Worm (Caenorhabditis elegans) whole organism, L2 larva: ENCODE measurements around the gene ZK742.7.

Experiments
- C34F6.9 ChIP-seq: fragments of 150-350 bp; optimal IDR thresholded peaks from 2 replicates; lab custom pipeline; 2014; ENCODE audit warnings: missing biosample characterization, missing genetic modification characterization
- F13H6.1 ChIP-seq: sonication (generic microtip); optimal IDR thresholded peaks from 2 replicates; lab custom pipeline; 2016; ENCODE audit warnings: missing genetic modification characterization, missing compliant biosample characterization
- R02D3.7 ChIP-seq: fragments of 150-350 bp; optimal IDR thresholded peaks from 2 replicates; lab custom pipeline; 2014; ENCODE audit warnings: missing biosample characterization, missing genetic modification characterization
- alr-1 ChIP-seq: fragments of 150-350 bp; optimal IDR thresholded peaks from 2 replicates; lab custom pipeline; 2014; ENCODE audit warnings: missing biosample characterization, missing genetic modification characterization
- aly-2 ChIP-seq: fragments of 150-350 bp; optimal IDR thresholded peaks from 2 replicates; lab custom pipeline; 2014; ENCODE audit warnings: missing biosample characterization, missing genetic modification characterization
- ama-1 ChIP-seq: fragments of 150-350 bp; optimal IDR thresholded peaks from 2 replicates; lab custom pipeline; 2018; ENCODE audit warnings: inconsistent platforms
- blmp-1 ChIP-seq: sonication (generic microtip); optimal IDR thresholded peaks from 2 replicates; lab custom pipeline; 2017; ENCODE audit warnings: missing genetic modification characterization, mild to moderate bottlenecking, missing compliant biosample characterization, antibody characterized with exemption, moderate library complexity; ENCODE audit not compliant: insufficient read depth
- ceh-16 ChIP-seq: fragments of 150-350 bp; optimal IDR thresholded peaks from 2 replicates; lab custom pipeline; 2014; ENCODE audit warnings: missing biosample characterization, missing genetic modification characterization
- ceh-82 ChIP-seq: fragments of 150-350 bp; optimal IDR thresholded peaks from 2 replicates; lab custom pipeline; 2014; ENCODE audit warnings: missing biosample characterization, missing genetic modification characterization
- crh-2 ChIP-seq: sonication (generic microtip); optimal IDR thresholded peaks from 2 replicates; lab custom pipeline; 2017; ENCODE audit warnings: missing biosample characterization, missing genetic modification characterization
- dmd-4 ChIP-seq: sonication (generic microtip); optimal IDR thresholded peaks from 2 replicates; lab custom pipeline; 2017; ENCODE audit warnings: missing biosample characterization, missing genetic modification characterization
- egl-27 ChIP-seq: sonication (generic microtip); optimal IDR thresholded peaks from 3 replicates; lab custom pipeline; 2017; ENCODE audit warnings: missing biosample characterization, missing genetic modification reagents, missing genetic modification characterization
- elt-1 ChIP-seq: fragments of 150-350 bp; optimal IDR thresholded peaks from 2 replicates; lab custom pipeline; 2014; ENCODE audit warnings: missing biosample characterization, missing genetic modification characterization
- elt-3 ChIP-seq: sonication (generic microtip); optimal IDR thresholded peaks from 2 replicates; lab custom pipeline; 2017; ENCODE audit warnings: missing biosample characterization, missing genetic modification characterization
- fos-1 ChIP-seq: fragments of 150-350 bp; optimal IDR thresholded peaks from 2 replicates; lab custom pipeline; 2014; ENCODE audit warnings: missing biosample characterization, missing genetic modification characterization
- lin-13 ChIP-seq: fragments of 150-350 bp; optimal IDR thresholded peaks from 2 replicates; lab custom pipeline; 2014; ENCODE audit warnings: missing biosample characterization, missing genetic modification reagents, missing genetic modification characterization
- lin-39 ChIP-seq: fragments of 150-350 bp; optimal IDR thresholded peaks from 2 replicates; lab custom pipeline; 2014; ENCODE audit warnings: missing biosample characterization, missing genetic modification reagents, missing genetic modification characterization
- mab-5 ChIP-seq: fragments of 150-350 bp; optimal IDR thresholded peaks from 2 replicates; lab custom pipeline; 2014; ENCODE audit warnings: missing biosample characterization, missing genetic modification characterization
- mbf-1 ChIP-seq: sonication (generic microtip); optimal IDR thresholded peaks from 2 replicates; lab custom pipeline; 2017; ENCODE audit warnings: missing biosample characterization, missing genetic modification characterization
- mdl-1 ChIP-seq, 2 experiments: fragments of 150-350 bp in 1 of 2; sonication (generic microtip) in 1 of 2; optimal IDR thresholded peaks; 2 replicates each; lab custom pipeline; 2017; ENCODE audit warnings: missing biosample characterization in 2 of 2, missing genetic modification characterization in 2 of 2
- nhr-11 ChIP-seq: fragments of 150-350 bp; optimal IDR thresholded peaks from 2 replicates; lab custom pipeline; 2014; ENCODE audit warnings: missing biosample characterization, missing genetic modification characterization
- nhr-129 ChIP-seq: fragments of 150-350 bp; optimal IDR thresholded peaks from 2 replicates; lab custom pipeline; 2014; ENCODE audit warnings: missing biosample characterization, missing genetic modification characterization
- nhr-25 ChIP-seq: fragments of 150-350 bp; sonication (generic microtip); optimal IDR thresholded peaks from 3 replicates; lab custom pipeline; 2014; ENCODE audit warnings: missing biosample characterization, missing genetic modification characterization
- nhr-6 ChIP-seq: fragments of 150-350 bp; optimal IDR thresholded peaks from 2 replicates; lab custom pipeline; 2014; ENCODE audit warnings: missing biosample characterization, missing genetic modification characterization
- peb-1 ChIP-seq: fragments of 150-350 bp; optimal IDR thresholded peaks from 2 replicates; lab custom pipeline; 2014; ENCODE audit warnings: missing biosample characterization, missing genetic modification characterization
- sem-4 ChIP-seq: fragments of 150-350 bp; optimal IDR thresholded peaks from 2 replicates; lab custom pipeline; 2014; ENCODE audit warnings: missing biosample characterization, missing genetic modification reagents, missing genetic modification characterization
- sma-3 ChIP-seq: sonication (generic microtip); optimal IDR thresholded peaks from 2 replicates; lab custom pipeline; 2016; ENCODE audit warnings: missing genetic modification reagents, missing genetic modification characterization, missing compliant biosample characterization
- snpc-4 ChIP-seq: fragments of 150-350 bp; optimal IDR thresholded peaks from 2 replicates; lab custom pipeline; 2014; ENCODE audit warnings: missing biosample characterization, missing genetic modification characterization
- unc-39 ChIP-seq: fragments of 150-350 bp; optimal IDR thresholded peaks from 2 replicates; lab custom pipeline; 2014; ENCODE audit warnings: missing biosample characterization, missing genetic modification characterization
- unc-55 ChIP-seq: fragments of 150-350 bp; sonication (generic microtip); optimal IDR thresholded peaks from 3 replicates; lab custom pipeline; 2014; ENCODE audit warnings: missing biosample characterization, missing genetic modification reagents, missing genetic modification characterization
- unc-62 ChIP-seq: fragments of 150-350 bp; optimal IDR thresholded peaks from 2 replicates; lab custom pipeline; 2014; ENCODE audit warnings: missing biosample characterization, missing genetic modification reagents, missing genetic modification characterization
- zag-1 ChIP-seq: fragments of 150-350 bp; optimal IDR thresholded peaks from 2 replicates; lab custom pipeline; 2014; ENCODE audit warnings: missing biosample characterization, missing genetic modification characterization
- ztf-11 ChIP-seq: sonication (generic microtip); optimal IDR thresholded peaks from 2 replicates; lab custom pipeline; 2017; ENCODE audit warnings: missing biosample characterization, missing genetic modification characterization
- ztf-4 ChIP-seq: fragments of 150-350 bp; optimal IDR thresholded peaks from 2 replicates; lab custom pipeline; 2014; ENCODE audit warnings: missing biosample characterization, missing genetic modification characterization

Gene ZK742.7

ce11 chrV:7839485-7839884 is 41.3 kb downstream of the ZK742.7 start, which contains the start of gene C37C3.12:
Gene C37C3.12 (minus strand): TSS chrV:7839585.
- TF ChIP-seq lin-13 (GFP tag; lab: Kevin White, UChicago) (no peak), mab-5 (no peak), R02D3.7 (no peak), sma-3 (GFP tag; lab: Kevin White, UChicago) (no peak), ztf-11 (tag; lab: Kevin White, UChicago) (no peak), egl-27 (tag; lab: Kevin White, UChicago) (no peak)

ce11 chrV:7842228-7842627 is 44.0 kb downstream of the ZK742.7 start, which contains the start of gene grd-8:
Gene grd-8 (plus strand): TSS chrV:7842528.
- TF ChIP-seq unc-39 (no peak), blmp-1 (tag; lab: Kevin White, UChicago) (no peak), F13H6.1 (tag; lab: Kevin White, UChicago) (no peak), fos-1 (tag; lab: Kevin White, UChicago) (no peak), crh-2 (no peak), nhr-6 (tag; lab: Kevin White, UChicago) (no peak), dmd-4 (tag; lab: Kevin White, UChicago) (no peak), lin-39 (tag; lab: Kevin White, UChicago) (no peak), ceh-82 (tag; lab: Kevin White, UChicago) (no peak), mbf-1 (tag; lab: Kevin White, UChicago) (no peak), aly-2 (no peak), egl-27 (tag; lab: Kevin White, UChicago) (no peak)

- TF ChIP-seq lin-39 (tag; lab: Kevin White, UChicago) (no peak), unc-55 (no peak), ceh-16 (tag; lab: Kevin White, UChicago) (no peak), blmp-1 (tag; lab: Kevin White, UChicago) (no peak)
These were observed 49.0 kb downstream of the ZK742.7 start, which contains the start of gene memo-1 for ce11 chrV:7847170-7847569. Gene memo-1 (minus strand): TSS chrV:7847171.

- TF ChIP-seq fos-1 (tag; lab: Kevin White, UChicago) (no peak), sem-4 (tag; lab: Kevin White, UChicago) (no peak), zag-1 (tag; lab: Kevin White, UChicago) (no peak), ceh-82 (tag; lab: Kevin White, UChicago) (no peak), ceh-16 (tag; lab: Kevin White, UChicago) (no peak), crh-2 (no peak), ztf-4 (tag; lab: Kevin White, UChicago) (no peak), dmd-4 (tag; lab: Kevin White, UChicago) (no peak), unc-39 (no peak)
These were observed 49.5 kb downstream of the ZK742.7 start for ce11 chrV:7847687-7848086.

ce11 chrV:7848251-7848650 is 50.1 kb downstream of the ZK742.7 start:
- TF ChIP-seq nhr-6 (tag; lab: Kevin White, UChicago) (no peak), lin-13 (GFP tag; lab: Kevin White, UChicago) (no peak), crh-2 (no peak), mdl-1 (tag; optimal IDR thresholded peaks at IDR 0.05; lab: Kevin White, UChicago) (peak in 1 of 2 experiments; percentile 16), elt-1 (tag; lab: Kevin White, UChicago) (no peak), lin-39 (tag; lab: Kevin White, UChicago) (no peak), ama-1 (lab: Kevin White, UChicago) (no peak), ztf-4 (tag; lab: Kevin White, UChicago) (no peak), snpc-4 (tag; lab: Kevin White, UChicago) (no peak), alr-1 (tag; lab: Kevin White, UChicago) (no peak), fos-1 (tag; lab: Kevin White, UChicago) (peak; percentile 9), peb-1 (tag; lab: Kevin White, UChicago) (no peak), unc-39 (no peak), F13H6.1 (tag; lab: Kevin White, UChicago) (peak; percentile 32), nhr-129 (peak; percentile 44), egl-27 (tag; lab: Kevin White, UChicago) (no peak), zag-1 (tag; lab: Kevin White, UChicago) (no peak), nhr-11 (tag; lab: Kevin White, UChicago) (no peak), C34F6.9 (tag; lab: Kevin White, UChicago) (peak; percentile 10), unc-62 (no peak), elt-3 (no peak), blmp-1 (tag; lab: Kevin White, UChicago) (no peak), nhr-25 (tag; lab: Kevin White, UChicago) (no peak)
